Fruit fly (Drosophila melanogaster) whole organism, embryonic: ENCODE measurements around the gene Lztr1.

Experiments
- ATbp ChIP-seq: fragments of 200-800 bp; sonication (Bioruptor generic); optimal IDR thresholded peaks from 2 replicates; lab custom pipeline; 2017; ENCODE audit warnings: missing biosample characterization, mild to moderate bottlenecking, missing genetic modification characterization, missing genetic modification reagents
- Antp ChIP-seq: fragments of 200-800 bp; sonication (Bioruptor generic); optimal IDR thresholded peaks from 3 replicates; lab custom pipeline; 2016; ENCODE audit warnings: missing biosample characterization, missing genetic modification characterization
- CG13775 ChIP-seq: fragments of 200-800 bp; sonication (Bioruptor generic); optimal IDR thresholded peaks from 3 replicates; lab custom pipeline; 2017; ENCODE audit warnings: missing biosample characterization, mild to moderate bottlenecking, missing genetic modification characterization
- CG14441 ChIP-seq: fragments of 200-800 bp; sonication (Bioruptor generic); IDR thresholded peaks from 2 replicates; pipeline ENCODE4 v1.3.6; 2022; ENCODE audit warnings: missing biosample characterization, missing genetic modification characterization
- CG15479 ChIP-seq: fragments of 200-800 bp; sonication (Bioruptor generic); optimal IDR thresholded peaks from 3 replicates; lab custom pipeline; 2019; ENCODE audit warnings: missing biosample characterization, mild to moderate bottlenecking, missing genetic modification characterization, moderate library complexity
- CG1602 ChIP-seq: fragments of 200-800 bp; sonication (Bioruptor generic); optimal IDR thresholded peaks from 3 replicates; lab custom pipeline; 2016; ENCODE audit warnings: missing biosample characterization, missing genetic modification characterization
- CG17612 ChIP-seq: fragments of 200-800 bp; sonication (Bioruptor generic); IDR thresholded peaks from 2 replicates; pipeline ENCODE4 v1.3.6; 2022; ENCODE audit warnings: missing biosample characterization, missing genetic modification characterization
- CG2120 ChIP-seq: fragments of 200-800 bp; sonication (Bioruptor generic); optimal IDR thresholded peaks from 3 replicates; lab custom pipeline; 2016; ENCODE audit warnings: missing biosample characterization, missing genetic modification characterization
- CG2199 ChIP-seq: fragments of 200-800 bp; sonication (Bioruptor generic); IDR thresholded peaks from 3 replicates; pipeline ENCODE4 v1.3.6; 2022; ENCODE audit warnings: missing biosample characterization, missing genetic modification characterization
- CG30020 ChIP-seq: fragments of 200-800 bp; optimal IDR thresholded peaks from 2 replicates; lab custom pipeline; 2019; ENCODE audit warnings: missing biosample characterization, mild to moderate bottlenecking, missing genetic modification characterization, moderate library complexity
- CG32772 ChIP-seq: fragments of 200-800 bp; sonication (Bioruptor generic); IDR thresholded peaks from 2 replicates; pipeline ENCODE4 v1.3.6; 2022; ENCODE audit warnings: missing biosample characterization, missing genetic modification characterization
- CG34224 ChIP-seq: fragments of 200-800 bp; sonication (Bioruptor generic); IDR thresholded peaks from 3 replicates; pipeline ENCODE4 v1.3.6; 2022; ENCODE audit warnings: missing biosample characterization, missing genetic modification characterization; ENCODE audit not compliant: partially characterized antibody
- CG3847 ChIP-seq: fragments of 200-800 bp; sonication (Bioruptor generic); IDR thresholded peaks from 2 replicates; pipeline ENCODE4 v1.3.6; 2022; ENCODE audit warnings: missing biosample characterization, missing genetic modification characterization
- CG4282 ChIP-seq: fragments of 200-800 bp; sonication (Bioruptor generic); optimal IDR thresholded peaks from 2 replicates; lab custom pipeline; 2016; ENCODE audit warnings: missing biosample characterization, missing genetic modification characterization
- CG43689 ChIP-seq: fragments of 200-800 bp; sonication (Bioruptor generic); IDR thresholded peaks from 2 replicates; pipeline ENCODE4 v1.3.6; 2022; ENCODE audit warnings: missing biosample characterization, missing genetic modification characterization
- CG6765 ChIP-seq: fragments of 200-800 bp; sonication (Bioruptor generic); optimal IDR thresholded peaks from 3 replicates; lab custom pipeline; 2017; ENCODE audit warnings: missing biosample characterization, mild to moderate bottlenecking, missing genetic modification characterization
- CG8924 ChIP-seq: fragments of 200-800 bp; optimal IDR thresholded peaks from 3 replicates; lab custom pipeline; 2019; ENCODE audit warnings: missing biosample characterization, mild to moderate bottlenecking, missing genetic modification characterization, moderate library complexity
- CG8944 ChIP-seq: fragments of 200-800 bp; sonication (Bioruptor generic); optimal IDR thresholded peaks from 3 replicates; lab custom pipeline; 2016; ENCODE audit warnings: missing biosample characterization, missing genetic modification characterization
- CTCF ChIP-seq: fragments of 200-800 bp; sonication (Bioruptor generic); optimal IDR thresholded peaks from 2 replicates; lab custom pipeline; 2017; ENCODE audit warnings: missing biosample characterization, mild to moderate bottlenecking, missing genetic modification characterization, moderate library complexity
- D19A ChIP-seq: fragments of 200-800 bp; optimal IDR thresholded peaks from 3 replicates; lab custom pipeline; 2019; ENCODE audit warnings: missing biosample characterization, mild to moderate bottlenecking, missing genetic modification characterization, moderate library complexity
- HmgD ChIP-seq: fragments of 200-800 bp; sonication (Bioruptor generic); optimal IDR thresholded peaks from 3 replicates; lab custom pipeline; 2016; ENCODE audit warnings: missing biosample characterization, missing genetic modification characterization
- Hsf ChIP-seq: fragments of 200-800 bp; sonication (Bioruptor generic); optimal IDR thresholded peaks from 3 replicates; lab custom pipeline; 2016; ENCODE audit warnings: missing biosample characterization, missing genetic modification characterization
- Jarid2 ChIP-seq: fragments of 200-800 bp; sonication (Bioruptor generic); optimal IDR thresholded peaks from 3 replicates; lab custom pipeline; 2017; ENCODE audit warnings: mild to moderate bottlenecking, missing biosample characterization, missing genetic modification reagents, missing genetic modification characterization
- NC2α ChIP-seq: fragments of 200-800 bp; sonication (Bioruptor generic); optimal IDR thresholded peaks from 2 replicates; lab custom pipeline; 2016; ENCODE audit warnings: missing biosample characterization, missing genetic modification characterization
- NC2β ChIP-seq: fragments of 200-800 bp; sonication (Bioruptor generic); optimal IDR thresholded peaks from 2 replicates; lab custom pipeline; 2016; ENCODE audit warnings: missing biosample characterization, missing genetic modification characterization
- Nf-YB ChIP-seq: fragments of 200-800 bp; sonication (Bioruptor generic); optimal IDR thresholded peaks from 3 replicates; lab custom pipeline; 2019; ENCODE audit warnings: missing biosample characterization, mild to moderate bottlenecking, missing genetic modification characterization, moderate library complexity
- Oaz ChIP-seq: fragments of 200-800 bp; sonication (Bioruptor generic); IDR thresholded peaks from 2 replicates; pipeline ENCODE4 v1.3.6; 2022; ENCODE audit warnings: missing biosample characterization, missing genetic modification characterization
- Stat92E ChIP-seq, 3 experiments: fragments of >200 bp in 2 of 3; fragments of 200-800 bp in 1 of 3; sonication (Bioruptor generic) in 1 of 3; optimal IDR thresholded peaks; 2 replicates each; lab custom pipeline; 2017 to 2019; ENCODE audit warnings: missing biosample characterization in 3 of 3, missing genetic modification characterization in 3 of 3, mild to moderate bottlenecking in 1 of 3, moderate library complexity in 1 of 3
- Taf1 ChIP-seq: fragments of 200-800 bp; sonication (Bioruptor generic); IDR thresholded peaks from 2 replicates; pipeline ENCODE4 v1.3.6; 2022; ENCODE audit warnings: missing biosample characterization, missing genetic modification characterization
- Tbp ChIP-seq: fragments of >200 bp; optimal IDR thresholded peaks from 2 replicates; lab custom pipeline; 2018; ENCODE audit warnings: missing biosample characterization, missing genetic modification characterization
- al ChIP-seq: fragments of 200-800 bp; sonication (Bioruptor generic); IDR thresholded peaks from 2 replicates; pipeline ENCODE4 v1.3.6; 2022; ENCODE audit warnings: missing biosample characterization, missing genetic modification characterization
- bowl ChIP-seq: fragments of 200-800 bp; sonication (Bioruptor generic); IDR thresholded peaks from 2 replicates; pipeline ENCODE4 v1.3.6; 2022; ENCODE audit warnings: missing biosample characterization, missing genetic modification characterization
- croc ChIP-seq: fragments of 200-800 bp; sonication (Bioruptor generic); conservative IDR thresholded peaks from 3 replicates; pipeline ENCODE4 v1.3.6; 2022; ENCODE audit warnings: missing biosample characterization, missing genetic modification characterization
- disco-r ChIP-seq: fragments of 200-800 bp; sonication (Bioruptor generic); optimal IDR thresholded peaks from 2 replicates; lab custom pipeline; 2016; ENCODE audit warnings: missing biosample characterization, missing genetic modification characterization
- dmrt11E ChIP-seq: fragments of 200-800 bp; sonication (Bioruptor generic); optimal IDR thresholded peaks from 3 replicates; lab custom pipeline; 2018; ENCODE audit warnings: missing biosample characterization, mild to moderate bottlenecking, missing genetic modification characterization, moderate library complexity
- en ChIP-seq: fragments of 200-800 bp; sonication (Bioruptor generic); optimal IDR thresholded peaks from 2 replicates; lab custom pipeline; 2016; ENCODE audit warnings: missing biosample characterization, missing genetic modification characterization
- ewg ChIP-seq: fragments of 200-800 bp; sonication (Bioruptor generic); optimal IDR thresholded peaks from 3 replicates; lab custom pipeline; 2017; ENCODE audit warnings: mild to moderate bottlenecking, missing biosample characterization, missing genetic modification reagents, missing genetic modification characterization
- fru ChIP-seq: fragments of >200 bp; optimal IDR thresholded peaks from 2 replicates; lab custom pipeline; 2017
- gce ChIP-seq: fragments of 200-800 bp; sonication (Bioruptor generic); IDR thresholded peaks from 3 replicates; pipeline ENCODE4 v1.3.6; 2022; ENCODE audit warnings: missing biosample characterization, missing genetic modification characterization
- gcm ChIP-seq: fragments of 200-800 bp; sonication (Bioruptor generic); optimal IDR thresholded peaks from 2 replicates; lab custom pipeline; 2019; ENCODE audit warnings: missing biosample characterization, mild to moderate bottlenecking, missing genetic modification characterization, moderate library complexity
- grn ChIP-seq: fragments of 200-800 bp; sonication (Bioruptor generic); optimal IDR thresholded peaks from 3 replicates; lab custom pipeline; 2017; ENCODE audit warnings: missing biosample characterization, missing genetic modification characterization
- hb ChIP-seq: fragments of 200-800 bp; sonication (Bioruptor generic); IDR thresholded peaks from 3 replicates; pipeline ENCODE4 v1.3.6; 2022; ENCODE audit warnings: missing biosample characterization, missing genetic modification characterization; ENCODE audit not compliant: partially characterized antibody
- jing ChIP-seq: fragments of 200-800 bp; sonication (Bioruptor generic); optimal IDR thresholded peaks from 2 replicates; lab custom pipeline; 2018; ENCODE audit warnings: missing biosample characterization, mild to moderate bottlenecking, missing genetic modification characterization
- lov ChIP-seq, 2 experiments: fragments of 200-800 bp in 1 of 2; fragments of >200 bp in 1 of 2; sonication (Bioruptor generic) in 1 of 2; IDR thresholded peaks in 1 of 2; optimal IDR thresholded peaks in 1 of 2; 2 replicates in 1 of 2; 3 replicates in 1 of 2; pipeline versions ENCODE4 v1.3.6 to Lab custom; 2017 to 2022; ENCODE audit warnings: missing biosample characterization in 1 of 2, missing genetic modification characterization in 1 of 2
- luna ChIP-seq: fragments of 200-800 bp; sonication (Bioruptor generic); optimal IDR thresholded peaks from 2 replicates; lab custom pipeline; 2016; ENCODE audit warnings: missing biosample characterization, missing genetic modification characterization
- pan ChIP-seq, 4 experiments: fragments of >200 bp in 3 of 4; fragments of 200-800 bp in 1 of 4; sonication (Bioruptor generic) in 1 of 4; optimal IDR thresholded peaks in 3 of 4; IDR thresholded peaks in 1 of 4; 2 replicates each; pipeline versions ENCODE4 v1.3.6 to Lab custom; 2017 to 2022; ENCODE audit warnings: missing biosample characterization in 2 of 4, missing genetic modification characterization in 2 of 4, mixed read lengths in 1 of 4
- prd ChIP-seq, 3 experiments: fragments of >200 bp in 2 of 3; fragments of 200-800 bp in 1 of 3; sonication (Bioruptor generic) in 1 of 3; optimal IDR thresholded peaks in 2 of 3; IDR thresholded peaks in 1 of 3; 2 replicates in 2 of 3; 3 replicates in 1 of 3; pipeline versions ENCODE4 v1.3.6 to Lab custom; 2017 to 2022; ENCODE audit warnings: missing biosample characterization in 1 of 3, missing genetic modification characterization in 1 of 3
- slbo ChIP-seq: fragments of 200-800 bp; sonication (Bioruptor generic); IDR thresholded peaks from 2 replicates; pipeline ENCODE4 v1.3.6; 2022; ENCODE audit warnings: missing biosample characterization, missing genetic modification characterization
- slou ChIP-seq: fragments of 200-800 bp; sonication (Bioruptor generic); optimal IDR thresholded peaks from 3 replicates; lab custom pipeline; 2016; ENCODE audit warnings: missing biosample characterization, missing genetic modification characterization
- slp2 ChIP-seq: fragments of 200-800 bp; sonication (Bioruptor generic); optimal IDR thresholded peaks from 2 replicates; lab custom pipeline; 2016; ENCODE audit warnings: missing biosample characterization, missing genetic modification characterization
- wdn ChIP-seq: fragments of 200-800 bp; sonication (Bioruptor generic); IDR thresholded peaks from 2 replicates; pipeline ENCODE4 v1.3.6; 2022; ENCODE audit warnings: missing biosample characterization, missing genetic modification characterization

The Lztr1 gene

DNA sequence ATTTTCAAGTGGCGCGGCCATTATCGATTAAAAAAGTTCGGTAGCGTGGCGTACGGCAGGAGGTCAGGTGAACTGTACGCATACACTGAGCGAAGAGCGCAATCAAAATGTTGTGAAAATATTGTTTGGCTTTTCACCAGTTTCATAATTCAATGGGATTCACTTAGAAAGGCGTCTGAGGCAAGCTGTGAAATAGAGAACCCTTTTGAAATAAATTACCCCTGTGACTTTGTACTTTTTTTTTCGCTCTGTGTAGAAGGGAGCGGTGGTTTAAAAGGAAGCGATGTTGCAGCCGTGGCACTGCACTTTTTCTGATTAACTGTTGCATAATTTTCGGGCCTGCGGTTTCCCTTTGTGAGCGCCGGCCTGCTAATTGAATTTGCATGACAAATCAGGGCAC is 53.6 kb downstream of the Lztr1 start (continued):
- TF ChIP-seq NC2β (GFP tag; lab: Kevin White, UChicago) (no peak), Hsf (GFP tag; lab: Kevin White, UChicago) (no peak), dmrt11E (tag; lab: Kevin White, UChicago) (no peak), gce (GFP tag; lab: Robert Waterston, UW) (no peak), pan (optimal IDR thresholded peaks at IDR 0.05; lab: Kevin White, UChicago) (no peak), pan (GFP tag; optimal IDR thresholded peaks at IDR 0.05 in 1 of 2, IDR thresholded peaks at IDR 0.05 in 1 of 2) (no peak), fru (lab: Kevin White, UChicago) (no peak), Stat92E (GFP tag; optimal IDR thresholded peaks at IDR 0.05; lab: Kevin White, UChicago) (no peak), en (GFP tag; lab: Kevin White, UChicago) (no peak), slp2 (GFP tag; lab: Kevin White, UChicago) (no peak), grn (GFP tag; lab: Kevin White, UChicago) (no peak), Antp (GFP tag; lab: Kevin White, UChicago) (no peak), hb (GFP tag; lab: Robert Waterston, UW) (no peak), Oaz (GFP tag; lab: Robert Waterston, UW) (no peak), disco-r (GFP tag; lab: Kevin White, UChicago) (no peak), ewg (GFP tag; lab: Kevin White, UChicago) (no peak), Jarid2 (GFP tag; lab: Kevin White, UChicago) (no peak), CG34224 (GFP tag; lab: Robert Waterston, UW) (no peak), gcm (GFP tag; lab: Kevin White, UChicago) (no peak), CG14441 (GFP tag; lab: Robert Waterston, UW) (no peak), CG43689 (GFP tag; lab: Robert Waterston, UW) (no peak), HmgD (GFP tag; lab: Kevin White, UChicago) (no peak), CG13775 (GFP tag; lab: Kevin White, UChicago) (no peak), CG2120 (GFP tag; lab: Kevin White, UChicago) (peak; percentile 43), CG3847 (no peak), lov (optimal IDR thresholded peaks at IDR 0.05; lab: Kevin White, UChicago) (no peak), lov (GFP tag; IDR thresholded peaks at IDR 0.05; lab: Robert Waterston, UW) (no peak), CG15479 (GFP tag; lab: Kevin White, UChicago) (no peak), croc (no peak), NC2α (GFP tag; lab: Kevin White, UChicago) (no peak), al (GFP tag; lab: Robert Waterston, UW) (no peak), Nf-YB (GFP tag; lab: Kevin White, UChicago) (no peak), CTCF (GFP tag; lab: Kevin White, UChicago) (no peak), CG30020 (tag; lab: Kevin White, UChicago) (no peak), wdn (GFP tag; lab: Robert Waterston, UW) (no peak), slbo (GFP tag; lab: Robert Waterston, UW) (peak; percentile 24; the same call in 1 of the 2 replicates), jing (GFP tag; lab: Kevin White, UChicago) (no peak), bowl (no peak), slou (GFP tag; lab: Kevin White, UChicago) (no peak), prd (optimal IDR thresholded peaks at IDR 0.05; lab: Kevin White, UChicago) (no peak), prd (GFP tag; IDR thresholded peaks at IDR 0.05; lab: Robert Waterston, UW) (0 out of 3 replicates have a peak, but pooled peaks have one; percentile 34), Taf1 (no peak), ATbp (GFP tag; lab: Kevin White, UChicago) (no peak), CG2199 (GFP tag; lab: Robert Waterston, UW) (no peak), CG1602 (GFP tag; lab: Kevin White, UChicago) (no peak), luna (GFP tag; lab: Kevin White, UChicago) (no peak), D19A (no peak), CG6765 (GFP tag; lab: Kevin White, UChicago) (no peak), CG8924 (tag; lab: Kevin White, UChicago) (no peak), CG17612 (no peak), Tbp (GFP tag; lab: Kevin White, UChicago) (no peak), CG32772 (GFP tag; lab: Robert Waterston, UW) (0 out of 2 replicates have a peak, but pooled peaks have one; percentile 10), CG8944 (GFP tag; lab: Kevin White, UChicago) (no peak), CG4282 (GFP tag; lab: Kevin White, UChicago) (no peak)
